Fruit fly (Drosophila melanogaster) whole organism, wandering third instar larva: ENCODE data around the gene CG5885.
A peak's percentile ranks its signal among the peaks of the same experiment; 100 is the strongest.

ENCODE experiments used
- Abd-B ChIP-seq: fragments of >200 bp; optimal IDR thresholded peaks from 2 replicates; lab custom pipeline; 2017; ENCODE audit warnings: missing biosample characterization, missing genetic modification characterization
- CG32264 ChIP-seq: fragments of 200-800 bp; sonication (Bioruptor generic); optimal IDR thresholded peaks from 2 replicates; lab custom pipeline; 2016; ENCODE audit warnings: missing biosample characterization, missing genetic modification characterization
- CG9705 ChIP-seq: fragments of 200-800 bp; sonication (Bioruptor generic); optimal IDR thresholded peaks from 2 replicates; lab custom pipeline; 2018; ENCODE audit warnings: missing biosample characterization, mild to moderate bottlenecking, missing genetic modification characterization
- CrebA ChIP-seq: fragments of 200-800 bp; sonication (Bioruptor generic); optimal IDR thresholded peaks from 2 replicates; lab custom pipeline; 2016; ENCODE audit warnings: missing biosample characterization, mild to moderate bottlenecking, missing genetic modification characterization, borderline replicate concordance
- Dfd ChIP-seq: fragments of >200 bp; optimal IDR thresholded peaks from 2 replicates; lab custom pipeline; 2017; ENCODE audit warnings: missing biosample characterization, missing genetic modification characterization
- Dif ChIP-seq: fragments of 200-275, 200-300 bp; sonication (Bioruptor generic); optimal IDR thresholded peaks from 2 replicates; lab custom pipeline; 2018; ENCODE audit warnings: missing biosample characterization, missing genetic modification characterization; ENCODE audit not compliant: partially characterized antibody
- GATAd ChIP-seq: sonication (Bioruptor generic); optimal IDR thresholded peaks from 2 replicates; lab custom pipeline; 2016; ENCODE audit warnings: missing biosample characterization, missing genetic modification characterization
- HLH106 ChIP-seq: fragments of 200-800 bp; optimal IDR thresholded peaks from 3 replicates; lab custom pipeline; 2019; ENCODE audit warnings: missing biosample characterization, mild to moderate bottlenecking, missing genetic modification characterization, moderate library complexity
- Hnf4 ChIP-seq: fragments of 200-800 bp; sonication (Bioruptor generic); optimal IDR thresholded peaks from 2 replicates; lab custom pipeline; 2016; ENCODE audit warnings: missing biosample characterization, mild to moderate bottlenecking, missing genetic modification characterization
- Hr78 ChIP-seq: fragments of >200 bp; optimal IDR thresholded peaks from 2 replicates; lab custom pipeline; 2017; ENCODE audit warnings: missing biosample characterization, missing genetic modification characterization
- Hr83 ChIP-seq: fragments of 200-300 bp; sonication (Bioruptor generic); optimal IDR thresholded peaks from 2 replicates; lab custom pipeline; 2016; ENCODE audit warnings: missing biosample characterization, mild to moderate bottlenecking, missing genetic modification characterization, moderate library complexity; ENCODE audit not compliant: poor library complexity, severe bottlenecking
- Jra ChIP-seq: sonication (Bioruptor generic); optimal IDR thresholded peaks from 2 replicates; lab custom pipeline; 2016; ENCODE audit warnings: missing biosample characterization, missing genetic modification characterization
- Mio ChIP-seq: sonication (Bioruptor generic); optimal IDR thresholded peaks from 2 replicates; lab custom pipeline; 2016; ENCODE audit warnings: missing biosample characterization, missing genetic modification characterization
- Myc ChIP-seq: fragments of >200 bp; optimal IDR thresholded peaks from 2 replicates; lab custom pipeline; 2017
- N ChIP-seq: fragments of >200 bp; optimal IDR thresholded peaks from 2 replicates; lab custom pipeline; 2018; ENCODE audit warnings: missing biosample characterization, missing external identifiers, missing genetic modification characterization
- OdsH ChIP-seq: fragments of 200-800 bp; sonication (Bioruptor generic); optimal IDR thresholded peaks from 2 replicates; lab custom pipeline; 2016; ENCODE audit warnings: missing biosample characterization, mild to moderate bottlenecking, missing genetic modification characterization
- Rel ChIP-seq, 2 experiments: fragments of 200-800 bp; sonication (Bioruptor generic) in 1 of 2; optimal IDR thresholded peaks; 2 replicates in 1 of 2; 3 replicates in 1 of 2; lab custom pipeline; 2016 to 2019; ENCODE audit warnings: mild to moderate bottlenecking in 2 of 2, missing biosample characterization in 2 of 2, missing genetic modification characterization in 2 of 2, moderate library complexity in 1 of 2
- Sp1 ChIP-seq: fragments of 200-800 bp; sonication (Bioruptor generic); optimal IDR thresholded peaks from 3 replicates; lab custom pipeline; 2019; ENCODE audit warnings: missing biosample characterization, mild to moderate bottlenecking, missing genetic modification characterization, moderate library complexity
- Vsx2 ChIP-seq: fragments of 200-300, 225-300 bp; sonication (Bioruptor generic); optimal IDR thresholded peaks from 2 replicates; lab custom pipeline; 2018; ENCODE audit warnings: missing biosample characterization, missing genetic modification characterization; ENCODE audit not compliant: partially characterized antibody
- br ChIP-seq: fragments of 200-800 bp; sonication (Bioruptor generic); optimal IDR thresholded peaks from 2 replicates; lab custom pipeline; 2016; ENCODE audit warnings: missing biosample characterization, missing genetic modification characterization
- brk ChIP-seq: fragments of 200-800 bp; sonication (Bioruptor generic); optimal IDR thresholded peaks from 2 replicates; lab custom pipeline; 2016; ENCODE audit warnings: missing biosample characterization, mild to moderate bottlenecking, missing genetic modification characterization
- dl ChIP-seq, 2 experiments: fragments of 175-275, 200-275 bp in 1 of 2; fragments of 200-275 bp in 1 of 2; sonication (Bioruptor generic); optimal IDR thresholded peaks; lab custom pipeline; 2018; ENCODE audit warnings: mild to moderate bottlenecking in 2 of 2, missing biosample characterization in 2 of 2, missing genetic modification characterization in 2 of 2, moderate library complexity in 2 of 2; ENCODE audit not compliant: partially characterized antibody in 2 of 2, insufficient read depth in 1 of 2
- dmrt93B ChIP-seq: fragments of 200-800 bp; sonication (Bioruptor generic); optimal IDR thresholded peaks from 2 replicates; lab custom pipeline; 2018; ENCODE audit warnings: missing biosample characterization, mild to moderate bottlenecking, missing genetic modification characterization
- dsf ChIP-seq: sonication (Bioruptor generic); optimal IDR thresholded peaks from 2 replicates; lab custom pipeline; 2016; ENCODE audit warnings: missing biosample characterization, missing genetic modification characterization, borderline replicate concordance
- ey ChIP-seq: fragments of 200-800 bp; sonication (Bioruptor generic); optimal IDR thresholded peaks from 2 replicates; lab custom pipeline; 2016; ENCODE audit warnings: missing biosample characterization, missing genetic modification characterization
- foxo ChIP-seq, 2 experiments: fragments of 200-800 bp; sonication (Bioruptor generic); optimal IDR thresholded peaks; 2 replicates in 1 of 2; 3 replicates in 1 of 2; lab custom pipeline; 2016 to 2017; ENCODE audit warnings: missing biosample characterization in 2 of 2, missing genetic modification characterization in 2 of 2
- fru ChIP-seq: fragments of 200-800 bp; sonication (Bioruptor generic); optimal IDR thresholded peaks from 3 replicates; lab custom pipeline; 2016; ENCODE audit warnings: missing biosample characterization, mild to moderate bottlenecking, missing genetic modification characterization
- h ChIP-seq: fragments of 200-800 bp; sonication (Bioruptor generic); optimal IDR thresholded peaks from 3 replicates; lab custom pipeline; 2016; ENCODE audit warnings: missing biosample characterization, mild to moderate bottlenecking, missing genetic modification characterization
- jim ChIP-seq: fragments of 175-275, 200-325 bp; sonication (Bioruptor generic); optimal IDR thresholded peaks from 2 replicates; lab custom pipeline; 2016; ENCODE audit warnings: missing biosample characterization, mild to moderate bottlenecking, missing genetic modification characterization
- lola ChIP-seq: fragments of >200 bp; optimal IDR thresholded peaks from 2 replicates; lab custom pipeline; 2017; ENCODE audit warnings: missing biosample characterization, missing genetic modification characterization
- pan ChIP-seq: fragments of >200 bp; optimal IDR thresholded peaks from 2 replicates; lab custom pipeline; 2017
- psq ChIP-seq: fragments of 200-800 bp; sonication (Bioruptor generic); optimal IDR thresholded peaks from 3 replicates; lab custom pipeline; 2017; ENCODE audit warnings: missing biosample characterization, mild to moderate bottlenecking, missing genetic modification characterization, moderate library complexity
- rgr ChIP-seq: fragments of 200-800 bp; sonication (Bioruptor generic); optimal IDR thresholded peaks from 3 replicates; lab custom pipeline; 2016; ENCODE audit warnings: missing biosample characterization, mild to moderate bottlenecking, missing genetic modification characterization
- sage ChIP-seq: fragments of 200-800 bp; sonication (Bioruptor generic); optimal IDR thresholded peaks from 2 replicates; lab custom pipeline; 2016; ENCODE audit warnings: missing biosample characterization, mild to moderate bottlenecking, missing genetic modification characterization
- sv ChIP-seq: fragments of 200-800 bp; sonication (Bioruptor generic); optimal IDR thresholded peaks from 3 replicates; lab custom pipeline; 2016; ENCODE audit warnings: missing biosample characterization, missing genetic modification characterization
- tai ChIP-seq: sonication (Bioruptor generic); optimal IDR thresholded peaks from 2 replicates; lab custom pipeline; 2016; ENCODE audit warnings: missing biosample characterization, missing genetic modification characterization
- usp ChIP-seq: fragments of >200 bp; optimal IDR thresholded peaks from 2 replicates; lab custom pipeline; 2017; ENCODE audit warnings: missing biosample characterization, missing genetic modification characterization
- woc ChIP-seq: sonication (Bioruptor generic); optimal IDR thresholded peaks from 2 replicates; lab custom pipeline; 2016; ENCODE audit warnings: missing biosample characterization, mild to moderate bottlenecking, missing genetic modification characterization

Gene CG5885

DNA sequence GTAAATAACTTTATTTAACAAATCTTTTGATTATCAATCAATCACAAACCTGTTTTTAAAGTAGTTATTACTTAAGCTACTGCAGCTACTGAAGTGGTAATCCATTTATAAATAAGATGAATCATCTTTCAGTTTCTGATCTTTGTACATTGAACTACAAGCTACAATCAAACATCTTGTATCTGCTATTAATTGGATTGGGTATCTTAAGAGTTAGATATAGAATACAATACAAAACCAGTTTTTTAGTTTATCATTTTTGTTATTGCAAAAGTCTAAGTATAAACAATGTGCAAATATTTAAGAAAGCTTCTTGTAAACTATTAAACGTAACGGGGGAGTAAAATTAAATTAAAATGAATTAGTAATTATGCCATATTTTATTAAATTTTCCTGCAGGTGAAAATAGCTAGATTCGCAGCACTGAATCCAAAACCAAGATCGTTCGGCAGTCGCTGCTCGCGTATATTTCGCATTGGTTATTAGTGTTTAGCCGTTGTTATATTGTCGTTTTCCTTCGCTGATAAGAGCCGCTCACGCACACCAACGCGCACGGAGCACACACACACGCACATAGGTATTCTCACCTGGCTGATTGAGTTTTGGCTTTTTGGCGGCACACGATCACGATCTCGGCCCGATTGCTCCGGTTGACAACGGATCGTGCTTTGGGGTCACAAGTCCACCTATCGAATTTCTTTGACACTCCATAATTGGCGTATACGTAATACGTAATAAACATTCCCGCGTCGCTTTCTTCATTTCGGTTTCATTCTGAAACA, 29.8 kb upstream of the CG5885 start:
- no peak for TF ChIP-seq Jra (GFP tag; lab: Kevin White, UChicago)
- TF ChIP-seq brk, result no peak
- TF ChIP-seq dl (GFP tag; optimal IDR thresholded peaks at IDR 0.05; lab: Kevin White, UChicago; ENCODE audit: insufficient read depth in 1 of 2, partially characterized antibody in 2 of 2), result no peak
- no peak for TF ChIP-seq br
- TF ChIP-seq pan (lab: Kevin White, UChicago), result no peak
- no peak for TF ChIP-seq rgr
- no peak for TF ChIP-seq jim (GFP tag; lab: Kevin White, UChicago)
- TF ChIP-seq Dif, result no peak
- no peak for TF ChIP-seq Hr78 (GFP tag; lab: Kevin White, UChicago)
- no peak for TF ChIP-seq psq
- no peak for TF ChIP-seq tai (GFP tag; lab: Kevin White, UChicago)
- TF ChIP-seq HLH106 (tag; lab: Kevin White, UChicago), result no peak
- TF ChIP-seq Abd-B, result no peak
- TF ChIP-seq ey (GFP tag; lab: Kevin White, UChicago), result no peak
- no peak for TF ChIP-seq GATAd (GFP tag; lab: Kevin White, UChicago)
- peak; percentile 98 for TF ChIP-seq Myc
- TF ChIP-seq Vsx2 (GFP tag; lab: Kevin White, UChicago), result no peak
- TF ChIP-seq CrebA (GFP tag; lab: Kevin White, UChicago), result no peak
- TF ChIP-seq dmrt93B, result no peak
- TF ChIP-seq sage (GFP tag; lab: Kevin White, UChicago), result no peak
- TF ChIP-seq Hr83 (GFP tag; lab: Kevin White, UChicago), result peak; percentile 42
- TF ChIP-seq Mio (GFP tag; lab: Kevin White, UChicago), result no peak
- TF ChIP-seq woc (GFP tag; lab: Kevin White, UChicago), result peak; percentile 40
- TF ChIP-seq CG32264 (GFP tag; lab: Kevin White, UChicago), result no peak
- no peak for TF ChIP-seq foxo (GFP tag; optimal IDR thresholded peaks at IDR 0.05; lab: Kevin White, UChicago)
- TF ChIP-seq Hnf4 (GFP tag; lab: Kevin White, UChicago), result peak; percentile 39
- TF ChIP-seq h, result peak; percentile 85
- TF ChIP-seq OdsH (GFP tag; lab: Kevin White, UChicago), result no peak
- TF ChIP-seq N (GFP tag; lab: Kevin White, UChicago), result no peak
- no peak for TF ChIP-seq Dfd (GFP tag; lab: Kevin White, UChicago)
- TF ChIP-seq Sp1 (GFP tag; lab: Kevin White, UChicago), result no peak
- TF ChIP-seq Rel (GFP tag; optimal IDR thresholded peaks at IDR 0.05; lab: Kevin White, UChicago), result peak; percentile 48
- TF ChIP-seq Rel (tag; optimal IDR thresholded peaks at IDR 0.05; lab: Kevin White, UChicago), result peak; percentile 33
- no peak for TF ChIP-seq sv (GFP tag; lab: Kevin White, UChicago)
- TF ChIP-seq, all 38 proteins: peak for 6

DNA sequence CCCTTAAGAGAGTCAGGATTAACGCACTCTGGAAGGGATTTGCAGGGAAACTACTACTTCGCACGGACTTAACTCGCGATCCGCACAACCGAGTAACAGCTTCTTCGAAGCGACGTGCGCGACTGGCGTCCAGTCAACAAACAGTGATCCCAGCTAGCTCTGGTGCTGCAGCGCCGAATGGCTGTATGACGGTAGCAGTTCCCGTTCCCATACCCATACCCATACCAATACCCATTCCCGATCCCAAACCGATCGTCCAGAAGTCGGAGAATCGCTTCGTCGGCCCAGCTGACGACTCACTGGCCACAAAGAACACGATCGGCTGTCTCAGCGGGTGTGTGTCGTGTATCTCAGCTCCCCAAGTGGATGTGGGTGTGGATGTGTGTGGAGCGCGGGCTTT, 29.1 kb upstream of the CG5885 start, which contains the start of gene CG5853:
Gene CG5853 (minus strand): TSS at position 384 of the 400 bp plus-strand sequence.
- TF ChIP-seq Sp1 (GFP tag; lab: Kevin White, UChicago) (peak; percentile 36), ey (GFP tag; lab: Kevin White, UChicago) (peak; percentile 19), Dfd (GFP tag; lab: Kevin White, UChicago) (no peak), Hr78 (GFP tag; lab: Kevin White, UChicago) (no peak), Dif (peak; percentile 87), rgr (peak; percentile 59), brk (peak; percentile 1), Hr83 (GFP tag; lab: Kevin White, UChicago) (peak; percentile 94), N (GFP tag; lab: Kevin White, UChicago) (no peak), lola (GFP tag; lab: Kevin White, UChicago) (no peak), GATAd (GFP tag; lab: Kevin White, UChicago) (no peak), CrebA (GFP tag; lab: Kevin White, UChicago) (no peak), pan (lab: Kevin White, UChicago) (no peak), Jra (GFP tag; lab: Kevin White, UChicago) (peak; percentile 25), Mio (GFP tag; lab: Kevin White, UChicago) (no peak), dl (GFP tag; optimal IDR thresholded peaks at IDR 0.05; lab: Kevin White, UChicago; ENCODE audit: insufficient read depth in 1 of 2, partially characterized antibody in 2 of 2) (peak; percentile 52 to 64), sage (GFP tag; lab: Kevin White, UChicago) (no peak), sv (GFP tag; lab: Kevin White, UChicago) (no peak), dsf (no peak), Hnf4 (GFP tag; lab: Kevin White, UChicago) (peak; percentile 76), Myc (no peak), CG32264 (GFP tag; lab: Kevin White, UChicago) (no peak), OdsH (GFP tag; lab: Kevin White, UChicago) (peak; percentile 13), fru (GFP tag; lab: Kevin White, UChicago) (peak; percentile 52), br (peak; percentile 46), h (peak; percentile 73), Abd-B (no peak), jim (GFP tag; lab: Kevin White, UChicago) (peak; percentile 34), psq (no peak), woc (GFP tag; lab: Kevin White, UChicago) (peak; percentile 17), CG9705 (no peak), tai (GFP tag; lab: Kevin White, UChicago) (no peak), Rel (GFP tag; optimal IDR thresholded peaks at IDR 0.05; lab: Kevin White, UChicago) (peak; percentile 76), Rel (tag; optimal IDR thresholded peaks at IDR 0.05; lab: Kevin White, UChicago) (peak; percentile 69), HLH106 (tag; lab: Kevin White, UChicago) (no peak), dmrt93B (no peak), foxo (GFP tag; optimal IDR thresholded peaks at IDR 0.05; lab: Kevin White, UChicago) (peak in 1 of 2 experiments; percentile 29), Vsx2 (GFP tag; lab: Kevin White, UChicago) (peak; percentile 47), usp (GFP tag; lab: Kevin White, UChicago) (no peak)
